Fruit fly (Drosophila melanogaster): ENCODE measurements around the gene CG33340.

- no peak for TF ChIP-seq cnc (optimal IDR thresholded peaks at IDR 0.05)
- no peak for TF ChIP-seq Mnt (GFP tag; optimal IDR thresholded peaks at IDR 0.05)
- no peak for TF ChIP-seq pad (GFP tag; optimal IDR thresholded peaks at IDR 0.05)
- no peak for TF ChIP-seq CG1620 (GFP tag; optimal IDR thresholded peaks at IDR 0.05)
- no peak for TF ChIP-seq tj (GFP tag; optimal IDR thresholded peaks at IDR 0.05)
- TF ChIP-seq toe (GFP tag; optimal IDR thresholded peaks at IDR 0.05), result no peak
- TF ChIP-seq CG12768 (GFP tag; optimal IDR thresholded peaks at IDR 0.05), result no peak
- no peak for TF ChIP-seq Crg-1 (GFP tag; optimal IDR thresholded peaks at IDR 0.05)
- no peak for TF ChIP-seq kay (GFP tag; ENCODE audit: borderline replicate concordance)
- TF ChIP-seq CG11617 (GFP tag; optimal IDR thresholded peaks at IDR 0.05), result no peak
- TF ChIP-seq Clk (GFP tag; optimal IDR thresholded peaks at IDR 0.05), result no peak
Observed at dm6 chr3R:24364880-24365604, 2.1 kb downstream of the CG33340 start, which contains the start of the genes CG17784 and CG13613.

Data from whole organism, adult.